Fruit fly (Drosophila melanogaster) whole organism, embryonic: ENCODE results near the gene CG13876.

Source experiments
- BEAF-32 ChIP-seq: fragments of 200-800 bp; sonication (Bioruptor generic); optimal IDR thresholded peaks from 3 replicates; lab custom pipeline; 2017; ENCODE audit warnings: missing biosample characterization, missing genetic modification characterization, mild to moderate bottlenecking, moderate library complexity, missing genetic modification reagents
- CG12104 ChIP-seq: fragments of 200-800 bp; sonication (Bioruptor generic); optimal IDR thresholded peaks from 3 replicates; lab custom pipeline; 2016; ENCODE audit warnings: missing biosample characterization, missing genetic modification characterization
- CG13287 ChIP-seq: fragments of 200-800 bp; sonication (Bioruptor generic); IDR thresholded peaks from 2 replicates; pipeline ENCODE4 v1.3.6; 2022; ENCODE audit warnings: missing biosample characterization, missing genetic modification characterization; ENCODE audit not compliant: partially characterized antibody
- CG14667 ChIP-seq: fragments of 200-800 bp; sonication (Bioruptor generic); IDR thresholded peaks from 2 replicates; pipeline ENCODE4 v1.3.6; 2022; ENCODE audit warnings: missing biosample characterization, missing genetic modification characterization
- CG15514 ChIP-seq: fragments of 200-800 bp; sonication (Bioruptor generic); optimal IDR thresholded peaks from 3 replicates; lab custom pipeline; 2017; ENCODE audit warnings: missing biosample characterization, missing genetic modification characterization, mild to moderate bottlenecking, moderate library complexity, missing genetic modification reagents
- CG18476 ChIP-seq: fragments of 200-800 bp; sonication (Bioruptor generic); optimal IDR thresholded peaks from 2 replicates; lab custom pipeline; 2016; ENCODE audit warnings: missing biosample characterization, mild to moderate bottlenecking, missing genetic modification characterization
- CG2116 ChIP-seq: fragments of 200-800 bp; sonication (Bioruptor generic); optimal IDR thresholded peaks from 3 replicates; lab custom pipeline; 2018; ENCODE audit warnings: missing biosample characterization, mild to moderate bottlenecking, missing genetic modification characterization
- CG2889 ChIP-seq: fragments of 200-800 bp; sonication (Bioruptor generic); IDR thresholded peaks from 3 replicates; pipeline ENCODE4 v1.3.6; 2022; ENCODE audit warnings: missing biosample characterization, missing genetic modification characterization
- CG30403 ChIP-seq: fragments of 200-800 bp; sonication (Bioruptor generic); optimal IDR thresholded peaks from 3 replicates; lab custom pipeline; 2016; ENCODE audit warnings: missing biosample characterization, missing genetic modification characterization
- CG34224 ChIP-seq: fragments of 200-800 bp; sonication (Bioruptor generic); IDR thresholded peaks from 3 replicates; pipeline ENCODE4 v1.3.6; 2022; ENCODE audit warnings: missing biosample characterization, missing genetic modification characterization; ENCODE audit not compliant: partially characterized antibody
- CG4617 ChIP-seq: fragments of 200-800 bp; sonication (Bioruptor generic); optimal IDR thresholded peaks from 3 replicates; lab custom pipeline; 2016; ENCODE audit warnings: missing biosample characterization, missing genetic modification characterization, borderline replicate concordance
- CG6254 ChIP-seq: fragments of 200-800 bp; sonication (Bioruptor generic); optimal IDR thresholded peaks from 3 replicates; lab custom pipeline; 2017; ENCODE audit warnings: mild to moderate bottlenecking, missing biosample characterization, missing genetic modification reagents, missing genetic modification characterization
- CG6683 ChIP-seq: fragments of 200-800 bp; sonication (Bioruptor generic); optimal IDR thresholded peaks from 2 replicates; lab custom pipeline; 2017; ENCODE audit warnings: missing biosample characterization, mild to moderate bottlenecking, missing genetic modification characterization, missing genetic modification reagents
- CG8924 ChIP-seq: fragments of 200-800 bp; optimal IDR thresholded peaks from 3 replicates; lab custom pipeline; 2019; ENCODE audit warnings: missing biosample characterization, mild to moderate bottlenecking, missing genetic modification characterization, moderate library complexity
- CG9876 ChIP-seq: fragments of 200-800 bp; sonication (Bioruptor generic); optimal IDR thresholded peaks from 2 replicates; lab custom pipeline; 2016; ENCODE audit warnings: missing biosample characterization, missing genetic modification characterization
- D ChIP-seq, 2 experiments: fragments of 200-800 bp in 1 of 2; fragments of >200 bp in 1 of 2; sonication (Bioruptor generic) in 1 of 2; optimal IDR thresholded peaks; 2 replicates in 1 of 2; 3 replicates in 1 of 2; lab custom pipeline; 2017; ENCODE audit warnings: mild to moderate bottlenecking in 1 of 2, missing biosample characterization in 1 of 2, missing genetic modification characterization in 1 of 2, missing genetic modification reagents in 1 of 2
- Dp ChIP-seq: fragments of 200-800 bp; sonication (Bioruptor generic); optimal IDR thresholded peaks from 2 replicates; lab custom pipeline; 2018; ENCODE audit warnings: missing biosample characterization, mild to moderate bottlenecking, missing genetic modification characterization, moderate library complexity
- H2.0 ChIP-seq: fragments of 200-800 bp; sonication (Bioruptor generic); IDR thresholded peaks from 2 replicates; pipeline ENCODE4 v1.3.6; 2022; ENCODE audit warnings: missing biosample characterization, missing genetic modification characterization
- MBD-R2 ChIP-seq: fragments of 200-800 bp; sonication (Bioruptor generic); IDR thresholded peaks from 2 replicates; pipeline ENCODE4 v1.3.6; 2022; ENCODE audit warnings: missing biosample characterization, missing genetic modification characterization
- PHDP ChIP-seq: fragments of 200-800 bp; sonication (Bioruptor generic); optimal IDR thresholded peaks from 3 replicates; lab custom pipeline; 2018; ENCODE audit warnings: missing biosample characterization, mild to moderate bottlenecking, missing genetic modification characterization, moderate library complexity
- Sin3A ChIP-seq: fragments of >200 bp; optimal IDR thresholded peaks from 2 replicates; lab custom pipeline; 2018
- Sry-δ ChIP-seq: fragments of 200-800 bp; sonication (Bioruptor generic); optimal IDR thresholded peaks from 2 replicates; lab custom pipeline; 2016; ENCODE audit warnings: missing biosample characterization, missing genetic modification characterization
- YL-1 ChIP-seq: fragments of 200-800 bp; sonication (Bioruptor generic); optimal IDR thresholded peaks from 3 replicates; lab custom pipeline; 2017; ENCODE audit warnings: missing biosample characterization, mild to moderate bottlenecking, missing genetic modification characterization
- ab ChIP-seq: fragments of 200-800 bp; sonication (Bioruptor generic); optimal IDR thresholded peaks from 2 replicates; lab custom pipeline; 2016; ENCODE audit warnings: missing biosample characterization, missing genetic modification characterization
- amos ChIP-seq: fragments of 200-800 bp; sonication (Bioruptor generic); IDR thresholded peaks from 2 replicates; pipeline ENCODE4 v1.3.6; 2022; ENCODE audit warnings: missing biosample characterization, missing genetic modification characterization; ENCODE audit not compliant: partially characterized antibody
- btn ChIP-seq: fragments of 200-800 bp; sonication (Bioruptor generic); optimal IDR thresholded peaks from 2 replicates; lab custom pipeline; 2016; ENCODE audit warnings: missing biosample characterization, missing genetic modification characterization
- chm ChIP-seq: fragments of 200-800 bp; sonication (Bioruptor generic); IDR thresholded peaks from 2 replicates; pipeline ENCODE4 v1.3.6; 2022; ENCODE audit warnings: missing biosample characterization, missing genetic modification characterization
- chn ChIP-seq: fragments of 200-800 bp; sonication (Bioruptor generic); optimal IDR thresholded peaks from 2 replicates; lab custom pipeline; 2016; ENCODE audit warnings: missing biosample characterization, missing genetic modification characterization
- crc ChIP-seq: fragments of 200-800 bp; sonication (Bioruptor generic); optimal IDR thresholded peaks from 2 replicates; lab custom pipeline; 2016; ENCODE audit warnings: missing biosample characterization, missing genetic modification characterization
- crp ChIP-seq, 2 experiments: fragments of 200-800 bp; sonication (Bioruptor generic); optimal IDR thresholded peaks; 2 replicates in 1 of 2; 3 replicates in 1 of 2; lab custom pipeline; 2017; ENCODE audit warnings: missing biosample characterization in 2 of 2, missing genetic modification characterization in 2 of 2, mild to moderate bottlenecking in 1 of 2, moderate library complexity in 1 of 2
- ftz-f1 ChIP-seq: fragments of 200-800 bp; sonication (Bioruptor generic); optimal IDR thresholded peaks from 2 replicates; lab custom pipeline; 2016; ENCODE audit warnings: missing biosample characterization, missing genetic modification characterization
- gcm2 ChIP-seq: fragments of 200-800 bp; sonication (Bioruptor generic); optimal IDR thresholded peaks from 2 replicates; lab custom pipeline; 2016; ENCODE audit warnings: missing biosample characterization, missing genetic modification characterization
- gfzf ChIP-seq: fragments of 200-800 bp; sonication (Bioruptor generic); optimal IDR thresholded peaks from 2 replicates; lab custom pipeline; 2016; ENCODE audit warnings: missing biosample characterization, mild to moderate bottlenecking, missing genetic modification characterization, moderate library complexity
- grn ChIP-seq: fragments of 200-800 bp; sonication (Bioruptor generic); optimal IDR thresholded peaks from 3 replicates; lab custom pipeline; 2017; ENCODE audit warnings: missing biosample characterization, missing genetic modification characterization
- hbn ChIP-seq: fragments of 200-800 bp; sonication (Bioruptor generic); IDR thresholded peaks from 2 replicates; pipeline ENCODE4 v1.3.6; 2022; ENCODE audit warnings: missing biosample characterization, missing genetic modification characterization; ENCODE audit not compliant: partially characterized antibody
- kay ChIP-seq: fragments of 200-800 bp; sonication (Bioruptor generic); optimal IDR thresholded peaks from 2 replicates; lab custom pipeline; 2016; ENCODE audit warnings: missing biosample characterization, missing genetic modification characterization
- lbe ChIP-seq: fragments of 200-800 bp; sonication (Bioruptor generic); optimal IDR thresholded peaks from 2 replicates; lab custom pipeline; 2016; ENCODE audit warnings: missing biosample characterization, mild to moderate bottlenecking, missing genetic modification characterization
- pfk ChIP-seq: fragments of 200-800 bp; sonication (Bioruptor generic); optimal IDR thresholded peaks from 2 replicates; lab custom pipeline; 2018; ENCODE audit warnings: missing biosample characterization, mild to moderate bottlenecking, missing genetic modification characterization, moderate library complexity
- pho ChIP-seq: fragments of 200-800 bp; sonication (Bioruptor generic); optimal IDR thresholded peaks from 2 replicates; lab custom pipeline; 2016; ENCODE audit warnings: missing biosample characterization, missing genetic modification characterization
- pnt ChIP-seq: fragments of 200-800 bp; sonication (Bioruptor generic); optimal IDR thresholded peaks from 3 replicates; lab custom pipeline; 2016; ENCODE audit warnings: missing biosample characterization, missing genetic modification characterization
- row ChIP-seq: fragments of 200-800 bp; sonication (Bioruptor generic); IDR thresholded peaks from 3 replicates; pipeline ENCODE4 v1.3.6; 2022; ENCODE audit warnings: missing biosample characterization, missing genetic modification characterization
- sens ChIP-seq: fragments of 200-800 bp; sonication (Bioruptor generic); peaks from one replicate; lab custom pipeline; 2016; ENCODE audit warnings: missing biosample characterization, missing genetic modification characterization
- sima ChIP-seq: fragments of 200-800 bp; sonication (Bioruptor generic); optimal IDR thresholded peaks from 2 replicates; lab custom pipeline; 2016; ENCODE audit warnings: missing biosample characterization, missing genetic modification characterization
- slou ChIP-seq: fragments of 200-800 bp; sonication (Bioruptor generic); optimal IDR thresholded peaks from 3 replicates; lab custom pipeline; 2016; ENCODE audit warnings: missing biosample characterization, missing genetic modification characterization
- sqz ChIP-seq: fragments of 200-800 bp; sonication (Bioruptor generic); optimal IDR thresholded peaks from 3 replicates; lab custom pipeline; 2018; ENCODE audit warnings: missing biosample characterization, mild to moderate bottlenecking, missing genetic modification characterization
- stwl ChIP-seq: fragments of 200-800 bp; sonication (Bioruptor generic); optimal IDR thresholded peaks from 3 replicates; lab custom pipeline; 2018; ENCODE audit warnings: missing biosample characterization, mild to moderate bottlenecking, missing genetic modification characterization, moderate library complexity
- trem ChIP-seq: fragments of 200-800 bp; optimal IDR thresholded peaks from 3 replicates; lab custom pipeline; 2019; ENCODE audit warnings: missing biosample characterization, mild to moderate bottlenecking, missing genetic modification characterization, moderate library complexity
- trh ChIP-seq: fragments of 200-800 bp; sonication (Bioruptor generic); optimal IDR thresholded peaks from 2 replicates; lab custom pipeline; 2016; ENCODE audit warnings: missing biosample characterization, missing genetic modification characterization
- ttk ChIP-seq: fragments of 200-800 bp; sonication (Bioruptor generic); IDR thresholded peaks from 2 replicates; pipeline ENCODE4 v2.1.2; 2022; ENCODE audit warnings: missing biosample characterization, missing genetic modification characterization
- tup ChIP-seq: fragments of 200-800 bp; sonication (Bioruptor generic); optimal IDR thresholded peaks from 2 replicates; lab custom pipeline; 2016; ENCODE audit warnings: missing biosample characterization, mild to moderate bottlenecking, missing genetic modification characterization, moderate library complexity
- zen2 ChIP-seq: fragments of 200-800 bp; sonication (Bioruptor generic); IDR thresholded peaks from 3 replicates; pipeline ENCODE4 v1.3.6; 2022; ENCODE audit warnings: missing biosample characterization, missing genetic modification characterization; ENCODE audit not compliant: partially characterized antibody

CG13876 gene

dm6 chr3L:212520-212919 lies 6.6 kb downstream of the CG13876 start, which contains the start of the genes thoc7 and Dis3l2 (continued):
- TF ChIP-seq BEAF-32 (GFP tag; lab: Kevin White, UChicago) (peak; percentile 24), trem (tag; lab: Kevin White, UChicago) (peak; percentile 5), pfk (GFP tag; lab: Kevin White, UChicago) (no peak), MBD-R2 (peak; percentile 80), chm (GFP tag; lab: Robert Waterston, UW) (no peak), D (optimal IDR thresholded peaks at IDR 0.05; lab: Kevin White, UChicago) (no peak), D (GFP tag; optimal IDR thresholded peaks at IDR 0.05; lab: Kevin White, UChicago) (no peak), amos (peak; percentile 29; the same call in 1 of the 2 replicates), CG14667 (GFP tag; lab: Robert Waterston, UW) (no peak), stwl (tag; lab: Kevin White, UChicago) (peak; percentile 77), lbe (no peak), sens (GFP tag; lab: Kevin White, UChicago) (no peak), kay (no peak), ab (GFP tag; lab: Kevin White, UChicago) (no peak), YL-1 (GFP tag; lab: Kevin White, UChicago) (peak; percentile 44), sima (no peak), CG15514 (peak; percentile 32), H2.0 (no peak), CG4617 (GFP tag; lab: Kevin White, UChicago) (peak; percentile 90), ttk (no peak), CG34224 (GFP tag; lab: Robert Waterston, UW) (peak; percentile 39; the same call in 1 of the 3 replicates), Dp (GFP tag; lab: Kevin White, UChicago) (peak; percentile 11), crp (GFP tag; optimal IDR thresholded peaks at IDR 0.05; lab: Kevin White, UChicago) (no peak), CG8924 (tag; lab: Kevin White, UChicago) (no peak), CG6683 (GFP tag; lab: Kevin White, UChicago) (no peak), slou (GFP tag; lab: Kevin White, UChicago) (no peak), CG13287 (GFP tag; lab: Robert Waterston, UW) (peak; percentile 42; the same call in 1 of the 2 replicates), trh (GFP tag; lab: Kevin White, UChicago) (no peak), gcm2 (GFP tag; lab: Kevin White, UChicago) (no peak), CG12104 (GFP tag; lab: Kevin White, UChicago) (no peak), sqz (no peak), row (GFP tag; lab: Robert Waterston, UW) (0 out of 3 replicates have a peak, but pooled peaks have one; percentile 13), pho (GFP tag; lab: Kevin White, UChicago) (no peak), PHDP (no peak), CG2889 (GFP tag; lab: Robert Waterston, UW) (no peak), gfzf (GFP tag; lab: Kevin White, UChicago) (peak; percentile 87), chn (no peak), CG18476 (GFP tag; lab: Kevin White, UChicago) (no peak), btn (GFP tag; lab: Kevin White, UChicago) (no peak), ftz-f1 (GFP tag; lab: Kevin White, UChicago) (no peak), hbn (GFP tag; lab: Robert Waterston, UW) (no peak), grn (GFP tag; lab: Kevin White, UChicago) (no peak), crc (GFP tag; lab: Kevin White, UChicago) (no peak), CG6254 (GFP tag; lab: Kevin White, UChicago) (no peak), CG2116 (GFP tag; lab: Kevin White, UChicago) (peak; percentile 10), tup (GFP tag; lab: Kevin White, UChicago) (no peak), Sry-δ (GFP tag; lab: Kevin White, UChicago) (peak; percentile 16), Sin3A (peak; percentile 40), pnt (GFP tag; lab: Kevin White, UChicago) (no peak), CG30403 (GFP tag; lab: Kevin White, UChicago) (no peak), CG9876 (GFP tag; lab: Kevin White, UChicago) (no peak), zen2 (no peak)
